Fruit fly (Drosophila melanogaster): ENCODE measurements around the gene CG1998.
A peak's percentile ranks its signal among the peaks of the same experiment; 100 is the strongest.

dm6 chrX:13370826-13371703 is 41.8 kb downstream of the CG1998 start:
- TF ChIP-seq CG14711 (tag; optimal IDR thresholded peaks at IDR 0.05) (peak; percentile 27), CG7101 (tag; optimal IDR thresholded peaks at IDR 0.05) (peak; percentile 32), tj (GFP tag; optimal IDR thresholded peaks at IDR 0.05) (peak; percentile 28)
